Fruit fly (Drosophila melanogaster) whole organism, embryonic: ENCODE data around the gene CG1136.

Experiments used
- Atf3 ChIP-seq: fragments of 200-800 bp; sonication (Bioruptor generic); optimal IDR thresholded peaks from 3 replicates; lab custom pipeline; 2016; ENCODE audit warnings: missing biosample characterization, missing genetic modification characterization
- CG6765 ChIP-seq: fragments of 200-800 bp; sonication (Bioruptor generic); optimal IDR thresholded peaks from 3 replicates; lab custom pipeline; 2017; ENCODE audit warnings: missing biosample characterization, mild to moderate bottlenecking, missing genetic modification characterization
- Fer1 ChIP-seq: fragments of 200-800 bp; sonication (Bioruptor generic); optimal IDR thresholded peaks from 2 replicates; lab custom pipeline; 2017; ENCODE audit warnings: missing biosample characterization, mild to moderate bottlenecking, missing genetic modification characterization
- Fer3 ChIP-seq: fragments of 200-800 bp; sonication (Bioruptor generic); optimal IDR thresholded peaks from 2 replicates; lab custom pipeline; 2018; ENCODE audit warnings: missing biosample characterization, mild to moderate bottlenecking, missing genetic modification characterization, moderate library complexity
- Ravus ChIP-seq: fragments of 200-800 bp; sonication (Bioruptor generic); IDR thresholded peaks from 2 replicates; pipeline ENCODE4 v1.3.6; 2022; ENCODE audit warnings: missing biosample characterization, missing genetic modification characterization
- cad ChIP-seq: fragments of >200 bp; optimal IDR thresholded peaks from 2 replicates; lab custom pipeline; 2017; ENCODE audit warnings: missing biosample characterization, missing genetic modification characterization
- eve ChIP-seq, 2 experiments: fragments of >200 bp; optimal IDR thresholded peaks; 2 replicates each; lab custom pipeline; 2017; ENCODE audit warnings: missing biosample characterization in 2 of 2, missing genetic modification characterization in 2 of 2
- run ChIP-seq: fragments of 200-800 bp; sonication (Bioruptor generic); optimal IDR thresholded peaks from 3 replicates; lab custom pipeline; 2018; ENCODE audit warnings: missing biosample characterization, mild to moderate bottlenecking, missing genetic modification characterization
- shn ChIP-seq: fragments of 200-800 bp; sonication (Bioruptor generic); optimal IDR thresholded peaks from 3 replicates; lab custom pipeline; 2016; ENCODE audit warnings: missing biosample characterization, missing genetic modification characterization

dm6 chr3L:4068368-4068767 is 22.0 kb downstream of the CG1136 start:
- TF ChIP-seq shn (GFP tag; lab: Kevin White, UChicago) = no peak
- no peak for TF ChIP-seq Ravus (GFP tag; lab: Robert Waterston, UW)
- TF ChIP-seq run (tag; lab: Kevin White, UChicago) = no peak
- TF ChIP-seq Atf3 = no peak
- no peak for TF ChIP-seq CG6765 (GFP tag; lab: Kevin White, UChicago)
- TF ChIP-seq cad (GFP tag; lab: Kevin White, UChicago) = no peak
- TF ChIP-seq Fer1 (GFP tag; lab: Kevin White, UChicago) = no peak
- TF ChIP-seq eve (GFP tag; optimal IDR thresholded peaks at IDR 0.05; lab: Kevin White, UChicago) = no peak
- TF ChIP-seq Fer3 (tag; lab: Kevin White, UChicago) = no peak
